Worm (Caenorhabditis elegans) whole organism, young adult: Measurements from ENCODE around the gene stdh-2.

Source experiments
- B0019.2 ChIP-seq: fragments of 200-800 bp; sonication (Bioruptor generic); conservative IDR thresholded peaks from 2 replicates; pipeline ENCODE4 v1.3.6; 2022; ENCODE audit warnings: missing genetic modification reagents, missing genetic modification characterization, missing compliant biosample characterization
- B0035.1 ChIP-seq: sonication (generic microtip); optimal IDR thresholded peaks from 2 replicates; lab custom pipeline; 2016; ENCODE audit warnings: missing genetic modification characterization, mild to moderate bottlenecking, missing compliant biosample characterization, missing genotype, missing genetic modification reagents
- B0336.3 ChIP-seq: fragments of 200-800 bp; sonication (Bioruptor generic); IDR thresholded peaks from 2 replicates; pipeline ENCODE4 v1.3.6; 2022; ENCODE audit warnings: missing genetic modification characterization, missing compliant biosample characterization
- F22D6.2 ChIP-seq: sonication (generic microtip); optimal IDR thresholded peaks from 2 replicates; lab custom pipeline; 2016; ENCODE audit warnings: mild to moderate bottlenecking, missing genetic modification characterization, missing compliant biosample characterization
- F49E8.2 ChIP-seq: sonication (generic microtip); optimal IDR thresholded peaks from 3 replicates; lab custom pipeline; 2017; ENCODE audit warnings: missing genetic modification characterization, mild to moderate bottlenecking, missing compliant biosample characterization, antibody characterized with exemption, moderate library complexity; ENCODE audit not compliant: insufficient read depth
- F57A8.1 ChIP-seq: fragments of 200-800 bp; sonication (Bioruptor generic); optimal IDR thresholded peaks from 2 replicates; lab custom pipeline; 2018; ENCODE audit warnings: mild to moderate bottlenecking, missing genetic modification characterization, moderate library complexity, missing compliant biosample characterization
- K11D2.4 ChIP-seq: fragments of 200-800 bp; sonication (Bioruptor generic); IDR thresholded peaks from 2 replicates; pipeline ENCODE4 v1.3.6; 2022; ENCODE audit warnings: missing genetic modification reagents, missing genetic modification characterization, missing compliant biosample characterization
- T26A5.8 ChIP-seq: sonication (generic microtip); optimal IDR thresholded peaks from 2 replicates; lab custom pipeline; 2016; ENCODE audit warnings: missing genetic modification characterization, missing compliant biosample characterization
- Y79H2A.3 ChIP-seq: fragments of 200-800 bp; sonication (Bioruptor generic); conservative IDR thresholded peaks from 2 replicates; pipeline ENCODE4 v1.3.6; 2022; ENCODE audit warnings: missing genetic modification reagents, missing genetic modification characterization, missing compliant biosample characterization
- aptf-2 ChIP-seq: fragments of 200-800 bp; sonication (Bioruptor generic); conservative IDR thresholded peaks from 2 replicates; pipeline ENCODE4 v1.3.6; 2022; ENCODE audit warnings: missing genetic modification reagents, missing genetic modification characterization, missing compliant biosample characterization
- atf-7 ChIP-seq: sonication (generic microtip); optimal IDR thresholded peaks from 2 replicates; lab custom pipeline; 2017; ENCODE audit warnings: mild to moderate bottlenecking, missing genetic modification characterization, missing compliant biosample characterization
- ceh-100 ChIP-seq: fragments of 200-800 bp; sonication (Bioruptor generic); IDR thresholded peaks from 2 replicates; pipeline ENCODE4 v1.3.6; 2022; ENCODE audit warnings: missing genetic modification reagents, missing genetic modification characterization, missing compliant biosample characterization
- ceh-58 ChIP-seq: fragments of 200-800 bp; sonication (Bioruptor generic); IDR thresholded peaks from 2 replicates; pipeline ENCODE4 v1.3.6; 2022; ENCODE audit warnings: missing genetic modification characterization, missing compliant biosample characterization
- ceh-79 ChIP-seq: sonication (generic microtip); optimal IDR thresholded peaks from 2 replicates; lab custom pipeline; 2017; ENCODE audit warnings: mild to moderate bottlenecking, missing genetic modification characterization, missing compliant biosample characterization
- ceh-91 ChIP-seq: fragments of 200-800 bp; sonication (Bioruptor generic); IDR thresholded peaks from 2 replicates; pipeline ENCODE4 v1.3.6; 2022; ENCODE audit warnings: missing genetic modification reagents, missing genetic modification characterization, missing compliant biosample characterization
- die-1 ChIP-seq: sonication (generic microtip); optimal IDR thresholded peaks from 2 replicates; lab custom pipeline; 2016; ENCODE audit warnings: missing genotype, mild to moderate bottlenecking, missing genetic modification characterization, missing compliant biosample characterization
- dox-1 ChIP-seq: fragments of 200-800 bp; sonication (Bioruptor generic); IDR thresholded peaks from 2 replicates; pipeline ENCODE4 v1.3.6; 2022; ENCODE audit warnings: missing genetic modification reagents, missing genetic modification characterization, missing compliant biosample characterization
- dpff-1 ChIP-seq: sonication (generic microtip); optimal IDR thresholded peaks from 2 replicates; lab custom pipeline; 2017; ENCODE audit warnings: mild to moderate bottlenecking, missing genetic modification characterization, missing compliant biosample characterization
- dpl-1 ChIP-seq: fragments of 150-350 bp; optimal IDR thresholded peaks from 2 replicates; lab custom pipeline; 2014; ENCODE audit warnings: missing biosample characterization, missing genetic modification reagents, missing genetic modification characterization
- ekl-4 ChIP-seq: fragments of 200-800 bp; sonication (Bioruptor generic); IDR thresholded peaks from 2 replicates; pipeline ENCODE4 v1.3.6; 2022; ENCODE audit warnings: missing genetic modification reagents, missing genetic modification characterization, missing compliant biosample characterization
- ets-4 ChIP-seq: fragments of 200-800 bp; sonication (Bioruptor generic); optimal IDR thresholded peaks from 2 replicates; lab custom pipeline; 2018; ENCODE audit warnings: mild to moderate bottlenecking, missing genetic modification characterization, missing compliant biosample characterization
- fkh-3 ChIP-seq: sonication (generic microtip); optimal IDR thresholded peaks from 2 replicates; lab custom pipeline; 2016; ENCODE audit warnings: mild to moderate bottlenecking, missing genetic modification characterization, missing compliant biosample characterization
- hmg-1.2 ChIP-seq: fragments of 200-800 bp; sonication (Bioruptor generic); IDR thresholded peaks from 2 replicates; pipeline ENCODE4 v1.3.6; 2022; ENCODE audit warnings: missing genetic modification reagents, missing genetic modification characterization, missing compliant biosample characterization
- hmg-20 ChIP-seq: fragments of 200-800 bp; sonication (Bioruptor generic); IDR thresholded peaks from 2 replicates; pipeline ENCODE4 v1.3.6; 2022; ENCODE audit warnings: missing genetic modification reagents, missing genetic modification characterization, missing compliant biosample characterization
- hrde-1 ChIP-seq: sonication (generic microtip); optimal IDR thresholded peaks from 2 replicates; lab custom pipeline; 2016; ENCODE audit warnings: missing genetic modification characterization, mild to moderate bottlenecking, missing compliant biosample characterization, moderate library complexity, missing genotype, missing genetic modification reagents, borderline replicate concordance
- let-526 ChIP-seq: fragments of 200-800 bp; sonication (Bioruptor generic); IDR thresholded peaks from 2 replicates; pipeline ENCODE4 v1.3.6; 2022; ENCODE audit warnings: missing genetic modification reagents, missing genetic modification characterization, missing compliant biosample characterization
- let-607 ChIP-seq, 2 experiments: fragments of 200-800 bp in 1 of 2; sonication (Bioruptor generic) in 1 of 2; sonication (generic microtip) in 1 of 2; optimal IDR thresholded peaks; 2 replicates each; lab custom pipeline; 2016 to 2018; ENCODE audit warnings: mild to moderate bottlenecking in 2 of 2, missing compliant biosample characterization in 2 of 2, missing genetic modification characterization in 2 of 2, moderate library complexity in 2 of 2, missing genotype in 1 of 2
- lin-54 ChIP-seq: fragments of 200-800 bp; sonication (Bioruptor generic); optimal IDR thresholded peaks from 2 replicates; lab custom pipeline; 2018; ENCODE audit warnings: mild to moderate bottlenecking, missing genetic modification characterization, missing compliant biosample characterization
- lir-1 ChIP-seq: fragments of 200-800 bp; sonication (Bioruptor generic); conservative IDR thresholded peaks from 2 replicates; pipeline ENCODE4 v1.3.6; 2022; ENCODE audit warnings: missing genetic modification reagents, missing genetic modification characterization, missing compliant biosample characterization
- mcd-1 ChIP-seq: fragments of 200-800 bp; sonication (Bioruptor generic); IDR thresholded peaks from 2 replicates; pipeline ENCODE4 v1.3.6; 2022; ENCODE audit warnings: missing genetic modification reagents, missing genetic modification characterization, missing compliant biosample characterization
- mel-28 ChIP-seq: sonication (generic microtip); optimal IDR thresholded peaks from 2 replicates; lab custom pipeline; 2016; ENCODE audit warnings: borderline replicate concordance, mild to moderate bottlenecking, missing genetic modification characterization, missing compliant biosample characterization
- mes-4 ChIP-seq: sonication (generic microtip); optimal IDR thresholded peaks from 2 replicates; lab custom pipeline; 2016; ENCODE audit warnings: missing genotype, missing genetic modification characterization, missing compliant biosample characterization
- nfya-1 ChIP-seq: sonication (generic microtip); optimal IDR thresholded peaks from 2 replicates; lab custom pipeline; 2017; ENCODE audit warnings: antibody characterized with exemption, missing compliant biosample characterization, missing genetic modification characterization, borderline replicate concordance; ENCODE audit not compliant: insufficient read depth
- nhr-179 ChIP-seq: sonication (generic microtip); optimal IDR thresholded peaks from 2 replicates; lab custom pipeline; 2016; ENCODE audit warnings: mild to moderate bottlenecking, missing genetic modification characterization, missing compliant biosample characterization
- nhr-90 ChIP-seq: sonication (generic microtip); optimal IDR thresholded peaks from 2 replicates; lab custom pipeline; 2016; ENCODE audit warnings: missing genotype, mild to moderate bottlenecking, missing genetic modification characterization, missing compliant biosample characterization
- rcor-1 ChIP-seq: fragments of 200-800 bp; sonication (Bioruptor generic); IDR thresholded peaks from 2 replicates; pipeline ENCODE4 v1.3.6; 2022; ENCODE audit warnings: missing genetic modification reagents, missing genetic modification characterization, missing compliant biosample characterization
- rpc-1 ChIP-seq, 2 experiments: fragments of 150-350 bp in 1 of 2; sonication (generic microtip) in 1 of 2; optimal IDR thresholded peaks; 2 replicates each; lab custom pipeline; 2014 to 2018; ENCODE audit warnings: missing biosample characterization in 1 of 2, missing genetic modification characterization in 1 of 2, missing genetic modification reagents in 1 of 2, missing genotype in 1 of 2
- snpc-3.4 ChIP-seq: sonication (generic microtip); optimal IDR thresholded peaks from 2 replicates; lab custom pipeline; 2017; ENCODE audit warnings: missing genetic modification characterization, mild to moderate bottlenecking, missing compliant biosample characterization, antibody characterized with exemption, moderate library complexity, missing genotype, missing genetic modification reagents
- sptf-2 ChIP-seq: fragments of 200-800 bp; sonication (Bioruptor generic); optimal IDR thresholded peaks from 2 replicates; lab custom pipeline; 2018; ENCODE audit warnings: mild to moderate bottlenecking, missing genetic modification characterization, missing compliant biosample characterization
- tbp1 ChIP-seq: fragments of 200-800 bp; sonication (Bioruptor generic); optimal IDR thresholded peaks from 2 replicates; lab custom pipeline; 2018; ENCODE audit warnings: mild to moderate bottlenecking, missing genetic modification characterization, missing compliant biosample characterization
- tbx-9 ChIP-seq: sonication (generic microtip); optimal IDR thresholded peaks from 2 replicates; lab custom pipeline; 2016; ENCODE audit warnings: borderline replicate concordance, missing genetic modification characterization, inconsistent platforms, missing compliant biosample characterization
- unc-130 ChIP-seq: sonication (generic microtip); optimal IDR thresholded peaks from 2 replicates; lab custom pipeline; 2016; ENCODE audit warnings: missing genetic modification reagents, missing genetic modification characterization, missing compliant biosample characterization
- zfh-2 ChIP-seq: fragments of 200-800 bp; sonication (Bioruptor generic); conservative IDR thresholded peaks from 2 replicates; pipeline ENCODE4 v1.3.6; 2022; ENCODE audit warnings: missing genetic modification reagents, missing genetic modification characterization, missing compliant biosample characterization
- ztf-18 ChIP-seq: sonication (generic microtip); optimal IDR thresholded peaks from 2 replicates; lab custom pipeline; 2016; ENCODE audit warnings: missing genotype, mild to moderate bottlenecking, missing genetic modification characterization, missing compliant biosample characterization
- ztf-22 ChIP-seq: fragments of 200-800 bp; sonication (Bioruptor generic); optimal IDR thresholded peaks from 2 replicates; lab custom pipeline; 2018; ENCODE audit warnings: mild to moderate bottlenecking, missing genetic modification characterization, moderate library complexity, missing compliant biosample characterization
- ztf-25 ChIP-seq: fragments of 200-800 bp; sonication (Bioruptor generic); IDR thresholded peaks from 2 replicates; pipeline ENCODE4 v1.3.6; 2022; ENCODE audit warnings: missing genetic modification reagents, missing genetic modification characterization, missing compliant biosample characterization

stdh-2 gene

ce11 chrV:16192114-16192513, 32.0 kb upstream of the stdh-2 start, which contains the start of gene srh-279:
srh-279 (plus strand) TSS chrV:16192414.
- no peak for TF ChIP-seq ztf-18 (tag; lab: Kevin White, UChicago)
- no peak for TF ChIP-seq aptf-2 (GFP tag; lab: Robert Waterston, UW)
- TF ChIP-seq nfya-1 (tag; lab: Kevin White, UChicago), result no peak
- TF ChIP-seq hrde-1, result no peak
- no peak for TF ChIP-seq unc-130
- TF ChIP-seq mcd-1 (GFP tag; lab: Robert Waterston, UW), result no peak
- TF ChIP-seq atf-7, result no peak
- TF ChIP-seq ceh-100 (GFP tag; lab: Robert Waterston, UW), result no peak
- no peak for TF ChIP-seq F57A8.1 (GFP tag; lab: Kevin White, UChicago)
- TF ChIP-seq dpl-1 (GFP tag; lab: Kevin White, UChicago), result no peak
- no peak for TF ChIP-seq B0019.2
- TF ChIP-seq sptf-2, result no peak
- no peak for TF ChIP-seq rcor-1 (GFP tag; lab: Robert Waterston, UW)
- no peak for TF ChIP-seq dpff-1 (tag; lab: Kevin White, UChicago)
- TF ChIP-seq snpc-3.4 (tag; lab: Kevin White, UChicago), result no peak
- no peak for TF ChIP-seq lin-54 (GFP tag; lab: Kevin White, UChicago)
- TF ChIP-seq K11D2.4 (GFP tag; lab: Robert Waterston, UW), result no peak
- no peak for TF ChIP-seq F49E8.2 (tag; lab: Kevin White, UChicago)
- no peak for TF ChIP-seq dox-1 (GFP tag; lab: Robert Waterston, UW)

DNA sequence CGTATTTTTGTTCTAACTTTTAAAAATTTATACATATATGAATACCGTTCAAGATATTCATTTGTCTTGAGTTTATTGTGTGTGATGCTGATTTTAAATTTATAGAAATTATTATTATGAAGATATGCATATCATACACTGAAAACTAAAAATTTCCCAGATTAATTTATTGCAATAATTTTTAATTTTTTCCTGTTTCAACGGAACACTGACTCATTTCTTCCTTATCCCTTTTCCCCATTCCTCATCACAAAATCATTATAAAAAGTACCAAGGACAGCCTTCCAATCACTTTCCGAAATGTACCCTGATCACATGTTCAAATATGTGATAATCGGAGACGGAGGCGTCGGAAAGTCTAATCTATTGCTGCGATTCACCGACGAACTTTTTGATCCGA, 29.5 kb upstream of the stdh-2 start, which contains the start of gene rabr-4:
TSS of gene rabr-4 (plus strand) at position 301 of the 400 bp plus-strand sequence.
- TF ChIP-seq mel-28 (no peak), ceh-79 (tag; lab: Kevin White, UChicago) (no peak), hmg-20 (GFP tag; lab: Robert Waterston, UW) (no peak), die-1 (tag; lab: Kevin White, UChicago) (no peak), lir-1 (GFP tag; lab: Robert Waterston, UW) (no peak), mes-4 (no peak), let-526 (GFP tag; lab: Robert Waterston, UW) (no peak), ztf-22 (no peak), B0035.1 (no peak), ets-4 (GFP tag; lab: Kevin White, UChicago) (no peak), hrde-1 (no peak), ztf-25 (GFP tag; lab: Robert Waterston, UW) (no peak), F22D6.2 (tag; lab: Kevin White, UChicago) (no peak)

DNA sequence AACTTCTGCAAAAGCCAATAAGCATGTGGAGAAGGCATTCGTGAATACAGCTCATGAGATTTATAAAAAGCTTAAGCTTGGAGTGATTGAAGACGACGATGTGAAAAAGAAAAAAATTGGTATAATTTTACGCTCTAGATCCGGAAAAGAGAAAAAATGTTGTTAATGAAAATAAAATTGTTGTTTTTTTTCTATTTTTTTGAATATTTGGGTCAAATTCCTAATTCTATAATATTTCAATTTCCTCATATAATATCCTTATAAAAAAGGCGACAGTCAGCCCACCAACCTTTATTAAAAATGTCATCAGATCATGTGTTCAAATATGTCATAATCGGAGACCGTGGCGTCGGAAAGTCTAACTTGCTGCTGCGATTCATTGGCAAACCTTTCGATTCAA, 28.7 kb upstream of the stdh-2 start, which contains the start of gene rabr-3:
TSS of gene rabr-3 (plus strand) at position 301 of the 400 bp plus-strand sequence.
- TF ChIP-seq fkh-3 (tag; lab: Kevin White, UChicago) (no peak), hmg-1.2 (no peak), ceh-58 (no peak), T26A5.8 (tag; lab: Kevin White, UChicago) (no peak), nhr-90 (no peak), ets-4 (GFP tag; lab: Kevin White, UChicago) (no peak), Y79H2A.3 (no peak), let-607 (tag; optimal IDR thresholded peaks at IDR 0.05; lab: Kevin White, UChicago) (no peak), tbx-9 (tag; lab: Kevin White, UChicago) (no peak), tbp1 (no peak), nfya-1 (tag; lab: Kevin White, UChicago) (no peak), rcor-1 (GFP tag; lab: Robert Waterston, UW) (no peak), B0336.3 (GFP tag; lab: Robert Waterston, UW) (no peak), ceh-91 (GFP tag; lab: Robert Waterston, UW) (no peak), nhr-179 (tag; lab: Kevin White, UChicago) (no peak), ekl-4 (GFP tag; lab: Robert Waterston, UW) (no peak), zfh-2 (GFP tag; lab: Robert Waterston, UW) (no peak), rpc-1 (optimal IDR thresholded peaks at IDR 0.05; lab: Kevin White, UChicago) (no peak), rpc-1 (tag; optimal IDR thresholded peaks at IDR 0.05; lab: Kevin White, UChicago) (no peak), ztf-25 (GFP tag; lab: Robert Waterston, UW) (no peak)
